Fruit fly (Drosophila melanogaster): ENCODE measurements around the gene Mettl2.

Gene Mettl2

dm6 chr3L:1591692-1592371 lies 47.2 kb downstream of the Mettl2 start (continued):
- peak; percentile 62 for TF ChIP-seq CG16779 (tag; optimal IDR thresholded peaks at IDR 0.05)
- TF ChIP-seq Eip78C (GFP tag), result peak; percentile 94
- TF ChIP-seq Hr39 (GFP tag; optimal IDR thresholded peaks at IDR 0.05), result no peak
- peak; percentile 90 for TF ChIP-seq esn (GFP tag; optimal IDR thresholded peaks at IDR 0.05)
- TF ChIP-seq lz (GFP tag; optimal IDR thresholded peaks at IDR 0.05), result peak; percentile 74
- TF ChIP-seq vri (GFP tag; optimal IDR thresholded peaks at IDR 0.05), result peak; percentile 97
- TF ChIP-seq CG6854 (GFP tag; optimal IDR thresholded peaks at IDR 0.05), result peak; percentile 90
- TF ChIP-seq CG10669 (GFP tag; optimal IDR thresholded peaks at IDR 0.05), result peak; percentile 85
- TF ChIP-seq CG8632 (GFP tag; optimal IDR thresholded peaks at IDR 0.05), result peak; percentile 85

dm6 chr3L:1590194-1590593 lies 48.8 kb downstream of the Mettl2 start:
- TF ChIP-seq dac (GFP tag; optimal IDR thresholded peaks at IDR 0.05), result no peak
- no peak for TF ChIP-seq achi (GFP tag; optimal IDR thresholded peaks at IDR 0.05)
- TF ChIP-seq CG34406 (GFP tag; optimal IDR thresholded peaks at IDR 0.05), result no peak
- no peak for TF ChIP-seq Hr4 (GFP tag; optimal IDR thresholded peaks at IDR 0.05)
- TF ChIP-seq CG6854 (GFP tag; optimal IDR thresholded peaks at IDR 0.05), result no peak
- TF ChIP-seq CG6276 (GFP tag; optimal IDR thresholded peaks at IDR 0.05), result no peak
- TF ChIP-seq CG11902 (GFP tag; optimal IDR thresholded peaks at IDR 0.05), result no peak
- no peak for TF ChIP-seq CG11294 (GFP tag; IDR thresholded peaks at IDR 0.05)
- no peak for TF ChIP-seq Eip78C (GFP tag)
- no peak for TF ChIP-seq CG16779 (tag; optimal IDR thresholded peaks at IDR 0.05)
- no peak for TF ChIP-seq Sox102F (GFP tag; optimal IDR thresholded peaks at IDR 0.05)
- TF ChIP-seq Ets96B (tag; optimal IDR thresholded peaks at IDR 0.05), result no peak
- no peak for TF ChIP-seq CG9139 (GFP tag; optimal IDR thresholded peaks at IDR 0.05)

Data from whole organism, prepupa.